Worm (Caenorhabditis elegans) whole organism, late embryonic: ENCODE measurements around the gene unc-97.

Experiments
- C38D4.7 ChIP-seq: fragments of 200-800 bp; sonication (Bioruptor generic); optimal IDR thresholded peaks from 2 replicates; lab custom pipeline; 2018; ENCODE audit warnings: mild to moderate bottlenecking, missing genetic modification characterization, moderate library complexity, missing compliant biosample characterization
- K02D7.2 ChIP-seq: sonication (generic microtip); optimal IDR thresholded peaks from 2 replicates; lab custom pipeline; 2017; ENCODE audit warnings: mild to moderate bottlenecking, missing genetic modification characterization, missing compliant biosample characterization
- K09A11.1 ChIP-seq: sonication (generic microtip); optimal IDR thresholded peaks from 2 replicates; lab custom pipeline; 2017; ENCODE audit warnings: antibody characterized with exemption, mild to moderate bottlenecking, missing genetic modification characterization, missing compliant biosample characterization; ENCODE audit not compliant: insufficient read depth
- T23F11.4 ChIP-seq: fragments of 200-800 bp; sonication (Bioruptor generic); optimal IDR thresholded peaks from 2 replicates; lab custom pipeline; 2018; ENCODE audit warnings: mild to moderate bottlenecking, missing genetic modification characterization, missing compliant biosample characterization
- Y22D7AL.16 ChIP-seq: sonication (generic microtip); optimal IDR thresholded peaks from 2 replicates; lab custom pipeline; 2016; ENCODE audit warnings: missing genetic modification characterization, missing compliant biosample characterization
- ahr-1 ChIP-seq: sonication (generic microtip); optimal IDR thresholded peaks from 2 replicates; lab custom pipeline; 2016; ENCODE audit warnings: missing genetic modification characterization, missing compliant biosample characterization
- ceh-14 ChIP-seq: sonication (generic microtip); optimal IDR thresholded peaks from 2 replicates; lab custom pipeline; 2016; ENCODE audit warnings: missing genotype, missing genetic modification characterization, missing compliant biosample characterization
- ceh-18 ChIP-seq: sonication (generic microtip); optimal IDR thresholded peaks from 2 replicates; lab custom pipeline; 2016; ENCODE audit warnings: missing genetic modification characterization, missing compliant biosample characterization
- ceh-19 ChIP-seq: fragments of 200-800 bp; sonication (Bioruptor generic); optimal IDR thresholded peaks from 2 replicates; lab custom pipeline; 2018; ENCODE audit warnings: mild to moderate bottlenecking, missing genetic modification characterization, missing compliant biosample characterization
- ceh-22 ChIP-seq: sonication (generic microtip); optimal IDR thresholded peaks from 2 replicates; lab custom pipeline; 2017; ENCODE audit warnings: missing biosample characterization, missing genetic modification characterization
- ceh-31 ChIP-seq: sonication (generic microtip); optimal IDR thresholded peaks from 2 replicates; lab custom pipeline; 2016; ENCODE audit warnings: missing genetic modification characterization, missing compliant biosample characterization
- ceh-34 ChIP-seq: sonication (generic microtip); optimal IDR thresholded peaks from 2 replicates; lab custom pipeline; 2016; ENCODE audit warnings: mild to moderate bottlenecking, missing genetic modification characterization, missing compliant biosample characterization
- ceh-9 ChIP-seq: sonication (generic microtip); optimal IDR thresholded peaks from 2 replicates; lab custom pipeline; 2016; ENCODE audit warnings: mild to moderate bottlenecking, missing genetic modification characterization, inconsistent platforms, missing compliant biosample characterization
- dmd-4 ChIP-seq: sonication (generic microtip); optimal IDR thresholded peaks from 2 replicates; lab custom pipeline; 2016; ENCODE audit warnings: borderline replicate concordance, missing genetic modification characterization, missing compliant biosample characterization
- elt-4 ChIP-seq: sonication (generic microtip); optimal IDR thresholded peaks from 2 replicates; lab custom pipeline; 2016; ENCODE audit warnings: missing genetic modification characterization, missing compliant biosample characterization
- ets-4 ChIP-seq: sonication (generic microtip); optimal IDR thresholded peaks from 2 replicates; lab custom pipeline; 2016; ENCODE audit warnings: missing genetic modification characterization, missing compliant biosample characterization
- eyg-1 ChIP-seq: sonication (generic microtip); optimal IDR thresholded peaks from 2 replicates; lab custom pipeline; 2016; ENCODE audit warnings: missing genotype, missing genetic modification characterization, missing compliant biosample characterization
- fkh-6 ChIP-seq: sonication (generic microtip); optimal IDR thresholded peaks from 2 replicates; lab custom pipeline; 2016; ENCODE audit warnings: missing genetic modification characterization, missing compliant biosample characterization
- gmeb-2 ChIP-seq: sonication (generic microtip); optimal IDR thresholded peaks from 2 replicates; lab custom pipeline; 2016; ENCODE audit warnings: missing genetic modification characterization, inconsistent platforms, missing compliant biosample characterization
- hlh-30 ChIP-seq: sonication (generic microtip); optimal IDR thresholded peaks from 2 replicates; lab custom pipeline; 2017; ENCODE audit warnings: antibody characterized with exemption, missing genetic modification characterization, missing compliant biosample characterization; ENCODE audit not compliant: insufficient read depth
- hlh-6 ChIP-seq: sonication (generic microtip); optimal IDR thresholded peaks from 2 replicates; lab custom pipeline; 2016; ENCODE audit warnings: missing genotype, missing genetic modification characterization, missing compliant biosample characterization
- hlh-8 ChIP-seq: sonication (generic microtip); optimal IDR thresholded peaks from 2 replicates; lab custom pipeline; 2016; ENCODE audit warnings: missing genotype, missing genetic modification characterization, missing compliant biosample characterization
- lim-6 ChIP-seq: sonication (generic microtip); optimal IDR thresholded peaks from 2 replicates; lab custom pipeline; 2016; ENCODE audit warnings: missing genetic modification characterization, missing compliant biosample characterization
- lin-11 ChIP-seq: fragments of 200-800 bp; sonication (Bioruptor generic); optimal IDR thresholded peaks from 2 replicates; lab custom pipeline; 2018; ENCODE audit warnings: mild to moderate bottlenecking, missing genetic modification characterization, missing compliant biosample characterization
- nhr-11 ChIP-seq: fragments of 150-350 bp; optimal IDR thresholded peaks from 2 replicates; lab custom pipeline; 2014; ENCODE audit warnings: missing biosample characterization, missing genetic modification characterization
- nhr-232 ChIP-seq: sonication (generic microtip); optimal IDR thresholded peaks from 2 replicates; lab custom pipeline; 2016; ENCODE audit warnings: missing genetic modification characterization, missing compliant biosample characterization
- npax-4 ChIP-seq: sonication (generic microtip); optimal IDR thresholded peaks from 2 replicates; lab custom pipeline; 2016; ENCODE audit warnings: missing genetic modification characterization, missing compliant biosample characterization
- odd-2 ChIP-seq: sonication (generic microtip); optimal IDR thresholded peaks from 2 replicates; lab custom pipeline; 2017; ENCODE audit warnings: antibody characterized with exemption, mild to moderate bottlenecking, missing genetic modification characterization, missing compliant biosample characterization
- pat-9 ChIP-seq: fragments of 200-800 bp; sonication (Bioruptor generic); optimal IDR thresholded peaks from 2 replicates; lab custom pipeline; 2018; ENCODE audit warnings: mild to moderate bottlenecking, missing genetic modification characterization, moderate library complexity, missing compliant biosample characterization
- pax-1 ChIP-seq: fragments of 150-350 bp; optimal IDR thresholded peaks from 2 replicates; lab custom pipeline; 2014; ENCODE audit warnings: missing biosample characterization, missing genetic modification characterization
- pqm-1 ChIP-seq: sonication (generic microtip); optimal IDR thresholded peaks from 2 replicates; lab custom pipeline; 2016; ENCODE audit warnings: missing genetic modification characterization, missing compliant biosample characterization
- pros-1 ChIP-seq: fragments of 150-350 bp; optimal IDR thresholded peaks from 2 replicates; lab custom pipeline; 2014; ENCODE audit warnings: missing biosample characterization, missing genetic modification reagents, missing genetic modification characterization
- ref-2 ChIP-seq: sonication (generic microtip); optimal IDR thresholded peaks from 2 replicates; lab custom pipeline; 2016; ENCODE audit warnings: missing genetic modification characterization, missing compliant biosample characterization
- ttx-3 ChIP-seq: sonication (generic microtip); optimal IDR thresholded peaks from 2 replicates; lab custom pipeline; 2016; ENCODE audit warnings: missing genetic modification reagents, missing genetic modification characterization, missing compliant biosample characterization
- unc-3 ChIP-seq, 2 experiments: fragments of 200-800 bp in 1 of 2; sonication (Bioruptor generic) in 1 of 2; sonication (generic microtip) in 1 of 2; conservative IDR thresholded peaks in 1 of 2; optimal IDR thresholded peaks in 1 of 2; 2 replicates each; pipeline versions ENCODE4 v1.3.6 to Lab custom; 2016 to 2022; ENCODE audit warnings: missing compliant biosample characterization in 2 of 2, missing genetic modification characterization in 2 of 2, missing genetic modification reagents in 1 of 2
- unc-42 ChIP-seq: sonication (generic microtip); optimal IDR thresholded peaks from 2 replicates; lab custom pipeline; 2016; ENCODE audit warnings: missing genotype, missing genetic modification characterization, missing compliant biosample characterization
- unc-55 ChIP-seq: sonication (generic microtip); optimal IDR thresholded peaks from 2 replicates; lab custom pipeline; 2017; ENCODE audit warnings: missing biosample characterization, missing genetic modification reagents, missing genetic modification characterization
- zip-5 ChIP-seq: sonication (generic microtip); optimal IDR thresholded peaks from 2 replicates; lab custom pipeline; 2016; ENCODE audit warnings: missing genetic modification characterization, missing compliant biosample characterization
- ztf-16 ChIP-seq: sonication (generic microtip); optimal IDR thresholded peaks from 2 replicates; lab custom pipeline; 2017; ENCODE audit warnings: missing genetic modification characterization, missing compliant biosample characterization

The unc-97 gene

ce11 chrX:5552652-5553051 lies 40.3 kb upstream of the unc-97 start, which contains the start of gene ifta-1:
Gene ifta-1 (minus strand): TSS chrX:5552752.
- TF ChIP-seq lim-6 (tag; lab: Kevin White, UChicago) = no peak
- no peak for TF ChIP-seq dmd-4 (tag; lab: Kevin White, UChicago)
- TF ChIP-seq gmeb-2 (tag; lab: Kevin White, UChicago) = no peak
- no peak for TF ChIP-seq elt-4 (tag; lab: Kevin White, UChicago)
- no peak for TF ChIP-seq nhr-232
- no peak for TF ChIP-seq ahr-1 (tag; lab: Kevin White, UChicago)
- no peak for TF ChIP-seq lin-11
- no peak for TF ChIP-seq ets-4 (tag; lab: Kevin White, UChicago)
- TF ChIP-seq hlh-30 = no peak
- no peak for TF ChIP-seq K09A11.1 (tag; lab: Kevin White, UChicago)
- TF ChIP-seq unc-55 (GFP tag; lab: Kevin White, UChicago) = no peak

DNA sequence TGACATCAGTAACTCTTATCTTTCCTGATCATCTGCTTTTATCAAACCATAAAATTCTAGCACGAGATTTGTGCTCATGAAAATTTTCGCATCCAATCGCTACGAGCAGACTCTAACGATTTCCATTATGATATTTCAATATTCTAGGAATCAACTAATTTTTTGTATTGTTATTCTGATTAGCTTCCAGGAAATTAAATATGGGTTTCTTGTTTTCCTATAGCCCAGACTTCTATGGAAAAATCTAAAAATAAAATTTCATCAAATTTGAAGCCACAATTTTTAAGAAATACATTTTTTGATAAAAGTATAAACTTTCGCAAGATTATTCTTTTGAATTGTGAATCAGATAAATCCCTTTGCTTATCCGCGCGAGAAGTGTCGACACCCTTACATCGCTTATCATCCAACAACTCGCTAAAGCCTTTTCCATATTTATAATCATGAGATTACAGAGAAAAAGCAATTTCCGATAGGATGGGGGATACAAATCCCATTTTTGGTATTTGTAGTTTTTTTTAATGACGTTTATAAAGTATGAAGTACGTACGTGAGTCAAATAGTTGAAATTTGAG lies 37.8 kb upstream of the unc-97 start:
- TF ChIP-seq ref-2 (tag; lab: Kevin White, UChicago) = no peak
- no peak for TF ChIP-seq elt-4 (tag; lab: Kevin White, UChicago)
- no peak for TF ChIP-seq zip-5
- TF ChIP-seq ceh-19 (GFP tag; lab: Kevin White, UChicago) = no peak
- TF ChIP-seq fkh-6 = no peak
- no peak for TF ChIP-seq ceh-14 (tag; lab: Kevin White, UChicago)
- TF ChIP-seq ceh-31 (tag; lab: Kevin White, UChicago) = no peak
- TF ChIP-seq ceh-34 = no peak
- TF ChIP-seq ceh-18 = no peak
- TF ChIP-seq unc-42 = no peak
- TF ChIP-seq K09A11.1 (tag; lab: Kevin White, UChicago) = no peak
- no peak for TF ChIP-seq unc-3 (GFP tag; conservative IDR thresholded peaks at IDR 0.05; lab: Robert Waterston, UW)
- TF ChIP-seq unc-3 (tag; optimal IDR thresholded peaks at IDR 0.05; lab: Kevin White, UChicago) = no peak
- TF ChIP-seq unc-55 (GFP tag; lab: Kevin White, UChicago) = no peak
- no peak for TF ChIP-seq nhr-232
- no peak for TF ChIP-seq nhr-11 (tag; lab: Kevin White, UChicago)
- no peak for TF ChIP-seq hlh-8 (tag; lab: Kevin White, UChicago)

ce11 chrX:5557966-5558365 lies 35.0 kb upstream of the unc-97 start, which contains the start of gene C38C5.1:
Gene C38C5.1 (plus strand): TSS chrX:5558055.
- TF ChIP-seq hlh-6 (tag; lab: Kevin White, UChicago) (no peak), pqm-1 (no peak), nhr-232 (no peak), pros-1 (tag; lab: Kevin White, UChicago) (no peak), eyg-1 (tag; lab: Kevin White, UChicago) (no peak), gmeb-2 (tag; lab: Kevin White, UChicago) (no peak), elt-4 (tag; lab: Kevin White, UChicago) (no peak), unc-55 (GFP tag; lab: Kevin White, UChicago) (no peak), ceh-9 (tag; lab: Kevin White, UChicago) (no peak), odd-2 (no peak), dmd-4 (tag; lab: Kevin White, UChicago) (no peak), T23F11.4 (GFP tag; lab: Kevin White, UChicago) (no peak), ttx-3 (no peak), ceh-22 (tag; lab: Kevin White, UChicago) (no peak)

- TF ChIP-seq K02D7.2 (tag; lab: Kevin White, UChicago) (no peak), npax-4 (no peak), pat-9 (tag; lab: Kevin White, UChicago) (no peak), ztf-16 (tag; lab: Kevin White, UChicago) (no peak), ref-2 (tag; lab: Kevin White, UChicago) (no peak), fkh-6 (no peak), pax-1 (tag; lab: Kevin White, UChicago) (no peak), Y22D7AL.16 (no peak), zip-5 (no peak), C38D4.7 (no peak), ceh-31 (tag; lab: Kevin White, UChicago) (no peak)
- TF ChIP-seq, all 69 proteins: peak for 0
Measured at ce11 chrX:5565478-5565877, 27.5 kb upstream of the unc-97 start.
